Fruit fly (Drosophila melanogaster) whole organism, embryonic: ENCODE measurements around the gene CG42841.

ENCODE experiments used
- ATbp ChIP-seq: fragments of 200-800 bp; sonication (Bioruptor generic); optimal IDR thresholded peaks from 2 replicates; lab custom pipeline; 2017; ENCODE audit warnings: missing biosample characterization, mild to moderate bottlenecking, missing genetic modification characterization, missing genetic modification reagents
- Asciz ChIP-seq: fragments of 200-800 bp; sonication (Bioruptor generic); optimal IDR thresholded peaks from 2 replicates; lab custom pipeline; 2017; ENCODE audit warnings: missing biosample characterization, mild to moderate bottlenecking, missing genetic modification characterization, missing genetic modification reagents
- Bdp1 ChIP-seq: fragments of 200-800 bp; sonication (Bioruptor generic); optimal IDR thresholded peaks from 3 replicates; lab custom pipeline; 2016; ENCODE audit warnings: missing biosample characterization, missing genetic modification characterization
- Blimp-1 ChIP-seq: fragments of 200-800 bp; sonication (Bioruptor generic); optimal IDR thresholded peaks from 3 replicates; lab custom pipeline; 2018; ENCODE audit warnings: missing biosample characterization, missing genetic modification characterization, mild to moderate bottlenecking, moderate library complexity, missing genetic modification reagents
- CG10321 ChIP-seq: fragments of 200-800 bp; sonication (Bioruptor generic); IDR thresholded peaks from 2 replicates; pipeline ENCODE4 v1.3.6; 2022; ENCODE audit warnings: missing biosample characterization, missing genetic modification characterization
- CG10543 ChIP-seq: fragments of 200-800 bp; sonication (Bioruptor generic); optimal IDR thresholded peaks from 3 replicates; lab custom pipeline; 2017; ENCODE audit warnings: missing biosample characterization, mild to moderate bottlenecking, missing genetic modification characterization, moderate library complexity
- CG12071 ChIP-seq: fragments of 200-800 bp; sonication (Bioruptor generic); optimal IDR thresholded peaks from 3 replicates; lab custom pipeline; 2018; ENCODE audit warnings: missing biosample characterization, mild to moderate bottlenecking, missing genetic modification characterization
- CG12219 ChIP-seq: fragments of 200-800 bp; sonication (Bioruptor generic); optimal IDR thresholded peaks from 3 replicates; lab custom pipeline; 2018; ENCODE audit warnings: missing biosample characterization, mild to moderate bottlenecking, missing genetic modification characterization
- CG12299 ChIP-seq: fragments of 200-800 bp; sonication (Bioruptor generic); optimal IDR thresholded peaks from 2 replicates; lab custom pipeline; 2018; ENCODE audit warnings: missing biosample characterization, mild to moderate bottlenecking, missing genetic modification characterization
- CG15479 ChIP-seq: fragments of 200-800 bp; sonication (Bioruptor generic); optimal IDR thresholded peaks from 3 replicates; lab custom pipeline; 2019; ENCODE audit warnings: missing biosample characterization, mild to moderate bottlenecking, missing genetic modification characterization, moderate library complexity
- CG16863 ChIP-seq: fragments of 200-800 bp; sonication (Bioruptor generic); optimal IDR thresholded peaks from 3 replicates; lab custom pipeline; 2016; ENCODE audit warnings: missing biosample characterization, missing genetic modification characterization
- CG17912 ChIP-seq: fragments of 200-800 bp; sonication (Bioruptor generic); optimal IDR thresholded peaks from 2 replicates; lab custom pipeline; 2018; ENCODE audit warnings: missing biosample characterization, mild to moderate bottlenecking, missing genetic modification characterization
- CG2116 ChIP-seq: fragments of 200-800 bp; sonication (Bioruptor generic); optimal IDR thresholded peaks from 3 replicates; lab custom pipeline; 2018; ENCODE audit warnings: missing biosample characterization, mild to moderate bottlenecking, missing genetic modification characterization
- CG32772 ChIP-seq: fragments of 200-800 bp; sonication (Bioruptor generic); IDR thresholded peaks from 2 replicates; pipeline ENCODE4 v1.3.6; 2022; ENCODE audit warnings: missing biosample characterization, missing genetic modification characterization
- CG4328 ChIP-seq: fragments of 200-800 bp; sonication (Bioruptor generic); optimal IDR thresholded peaks from 3 replicates; lab custom pipeline; 2017; ENCODE audit warnings: missing biosample characterization, missing genetic modification reagents, missing genetic modification characterization
- CG6654 ChIP-seq: fragments of 200-800 bp; sonication (Bioruptor generic); optimal IDR thresholded peaks from 2 replicates; lab custom pipeline; 2017; ENCODE audit warnings: missing biosample characterization, mild to moderate bottlenecking, missing genetic modification characterization
- CG6791 ChIP-seq: fragments of 200-800 bp; sonication (Bioruptor generic); IDR thresholded peaks from 3 replicates; pipeline ENCODE4 v1.3.6; 2022; ENCODE audit warnings: missing biosample characterization, missing genetic modification characterization; ENCODE audit not compliant: partially characterized antibody
- CG6813 ChIP-seq: fragments of 200-800 bp; sonication (Bioruptor generic); optimal IDR thresholded peaks from 2 replicates; lab custom pipeline; 2017; ENCODE audit warnings: missing biosample characterization, missing genetic modification characterization, mild to moderate bottlenecking, moderate library complexity, missing genetic modification reagents
- CG7271 ChIP-seq: fragments of 200-800 bp; sonication (Bioruptor generic); optimal IDR thresholded peaks from 2 replicates; lab custom pipeline; 2018; ENCODE audit warnings: missing biosample characterization, mild to moderate bottlenecking, missing genetic modification characterization, moderate library complexity
- CG7839 ChIP-seq: fragments of 200-800 bp; sonication (Bioruptor generic); optimal IDR thresholded peaks from 3 replicates; lab custom pipeline; 2018; ENCODE audit warnings: missing biosample characterization, mild to moderate bottlenecking, missing genetic modification characterization, moderate library complexity
- CG9437 ChIP-seq: fragments of 200-800 bp; sonication (Bioruptor generic); optimal IDR thresholded peaks from 2 replicates; lab custom pipeline; 2018; ENCODE audit warnings: missing biosample characterization, mild to moderate bottlenecking, missing genetic modification characterization
- CTCF ChIP-seq: fragments of 200-800 bp; sonication (Bioruptor generic); optimal IDR thresholded peaks from 2 replicates; lab custom pipeline; 2017; ENCODE audit warnings: missing biosample characterization, mild to moderate bottlenecking, missing genetic modification characterization, moderate library complexity
- CrebB ChIP-seq: fragments of 200-800 bp; sonication (Bioruptor generic); optimal IDR thresholded peaks from 3 replicates; lab custom pipeline; 2018; ENCODE audit warnings: missing biosample characterization, mild to moderate bottlenecking, missing genetic modification characterization
- GATAe ChIP-seq: fragments of 200-800 bp; sonication (Bioruptor generic); conservative IDR thresholded peaks from 2 replicates; pipeline ENCODE4 v1.3.6; 2022; ENCODE audit warnings: missing biosample characterization, missing genetic modification characterization
- H15 ChIP-seq: fragments of 200-800 bp; sonication (Bioruptor generic); IDR thresholded peaks from 3 replicates; pipeline ENCODE4 v1.3.6; 2022; ENCODE audit warnings: missing biosample characterization, missing genetic modification characterization
- Hmr ChIP-seq: fragments of 200-800 bp; sonication (Bioruptor generic); optimal IDR thresholded peaks from 3 replicates; lab custom pipeline; 2017; ENCODE audit warnings: mild to moderate bottlenecking, missing biosample characterization, missing genetic modification reagents, missing genetic modification characterization
- Med ChIP-seq: fragments of 200-800 bp; sonication (Bioruptor generic); peaks from one replicate; lab custom pipeline; 2016; ENCODE audit warnings: missing biosample characterization, missing genetic modification characterization, mild to moderate bottlenecking, inconsistent platforms, moderate library complexity
- NFAT ChIP-seq: fragments of 200-800 bp; sonication (Bioruptor generic); IDR thresholded peaks from 2 replicates; pipeline ENCODE4 v1.3.6; 2022; ENCODE audit warnings: missing biosample characterization, missing genetic modification characterization
- Nf-YA ChIP-seq: fragments of 200-800 bp; sonication (Bioruptor generic); IDR thresholded peaks from 2 replicates; pipeline ENCODE4 v1.3.6; 2022; ENCODE audit warnings: missing biosample characterization, missing genetic modification characterization
- PHDP ChIP-seq: fragments of 200-800 bp; sonication (Bioruptor generic); optimal IDR thresholded peaks from 3 replicates; lab custom pipeline; 2018; ENCODE audit warnings: missing biosample characterization, mild to moderate bottlenecking, missing genetic modification characterization, moderate library complexity
- Sox102F ChIP-seq: fragments of 200-800 bp; sonication (Bioruptor generic); optimal IDR thresholded peaks from 2 replicates; lab custom pipeline; 2018; ENCODE audit warnings: missing biosample characterization, mild to moderate bottlenecking, missing genetic modification characterization, moderate library complexity
- cad ChIP-seq: fragments of >200 bp; optimal IDR thresholded peaks from 2 replicates; lab custom pipeline; 2017; ENCODE audit warnings: missing biosample characterization, missing genetic modification characterization
- dmrt99B ChIP-seq: fragments of 200-800 bp; sonication (Bioruptor generic); optimal IDR thresholded peaks from 2 replicates; lab custom pipeline; 2018; ENCODE audit warnings: missing biosample characterization, mild to moderate bottlenecking, missing genetic modification characterization, moderate library complexity
- esg ChIP-seq: fragments of 200-800 bp; sonication (Bioruptor generic); conservative IDR thresholded peaks from 2 replicates; pipeline ENCODE4 v1.3.6; 2022; ENCODE audit warnings: missing biosample characterization, missing genetic modification characterization
- ewg ChIP-seq: fragments of 200-800 bp; sonication (Bioruptor generic); optimal IDR thresholded peaks from 3 replicates; lab custom pipeline; 2017; ENCODE audit warnings: mild to moderate bottlenecking, missing biosample characterization, missing genetic modification reagents, missing genetic modification characterization
- fd64A ChIP-seq: fragments of 200-800 bp; sonication (Bioruptor generic); optimal IDR thresholded peaks from 3 replicates; lab custom pipeline; 2018; ENCODE audit warnings: missing biosample characterization, mild to moderate bottlenecking, missing genetic modification characterization
- gem ChIP-seq: fragments of 200-800 bp; sonication (Bioruptor generic); optimal IDR thresholded peaks from 2 replicates; lab custom pipeline; 2019; ENCODE audit warnings: missing biosample characterization, mild to moderate bottlenecking, missing genetic modification characterization, moderate library complexity
- ind ChIP-seq: fragments of 200-800 bp; sonication (Bioruptor generic); optimal IDR thresholded peaks from 3 replicates; lab custom pipeline; 2016; ENCODE audit warnings: missing biosample characterization, missing genetic modification characterization
- onecut ChIP-seq: fragments of 200-800 bp; sonication (Bioruptor generic); IDR thresholded peaks from 2 replicates; pipeline ENCODE4 v1.3.6; 2022; ENCODE audit warnings: missing biosample characterization, missing genetic modification characterization
- pfk ChIP-seq: fragments of 200-800 bp; sonication (Bioruptor generic); optimal IDR thresholded peaks from 2 replicates; lab custom pipeline; 2018; ENCODE audit warnings: missing biosample characterization, mild to moderate bottlenecking, missing genetic modification characterization, moderate library complexity
- phol ChIP-seq: fragments of 200-800 bp; sonication (Bioruptor generic); optimal IDR thresholded peaks from 3 replicates; lab custom pipeline; 2018; ENCODE audit warnings: missing biosample characterization, mild to moderate bottlenecking, missing genetic modification characterization, moderate library complexity
- prd ChIP-seq, 3 experiments: fragments of >200 bp in 2 of 3; fragments of 200-800 bp in 1 of 3; sonication (Bioruptor generic) in 1 of 3; optimal IDR thresholded peaks in 2 of 3; IDR thresholded peaks in 1 of 3; 2 replicates in 2 of 3; 3 replicates in 1 of 3; pipeline versions ENCODE4 v1.3.6 to Lab custom; 2017 to 2022; ENCODE audit warnings: missing biosample characterization in 1 of 3, missing genetic modification characterization in 1 of 3
- row ChIP-seq: fragments of 200-800 bp; sonication (Bioruptor generic); IDR thresholded peaks from 3 replicates; pipeline ENCODE4 v1.3.6; 2022; ENCODE audit warnings: missing biosample characterization, missing genetic modification characterization
- sc ChIP-seq, 3 experiments: fragments of >200 bp in 2 of 3; fragments of 200-800 bp in 1 of 3; sonication (Bioruptor generic) in 1 of 3; optimal IDR thresholded peaks; 2 replicates in 2 of 3; 3 replicates in 1 of 3; lab custom pipeline; 2017; ENCODE audit warnings: mild to moderate bottlenecking in 1 of 3, missing biosample characterization in 1 of 3, missing genetic modification characterization in 1 of 3, missing genetic modification reagents in 1 of 3
- sd ChIP-seq: fragments of 200-800 bp; sonication (Bioruptor generic); optimal IDR thresholded peaks from 3 replicates; lab custom pipeline; 2018; ENCODE audit warnings: missing biosample characterization, mild to moderate bottlenecking, missing genetic modification characterization, moderate library complexity
- sens ChIP-seq: fragments of 200-800 bp; sonication (Bioruptor generic); peaks from one replicate; lab custom pipeline; 2016; ENCODE audit warnings: missing biosample characterization, missing genetic modification characterization
- sens-2 ChIP-seq: fragments of 200-800 bp; sonication (Bioruptor generic); IDR thresholded peaks from 2 replicates; pipeline ENCODE4 v1.3.6; 2022; ENCODE audit warnings: missing biosample characterization, missing genetic modification characterization
- unpg ChIP-seq: fragments of 200-800 bp; sonication (Bioruptor generic); optimal IDR thresholded peaks from 3 replicates; lab custom pipeline; 2018; ENCODE audit warnings: missing biosample characterization, mild to moderate bottlenecking, missing genetic modification characterization, moderate library complexity
- wek ChIP-seq: fragments of 200-800 bp; sonication (Bioruptor generic); optimal IDR thresholded peaks from 3 replicates; lab custom pipeline; 2018; ENCODE audit warnings: missing biosample characterization, mild to moderate bottlenecking, missing genetic modification characterization, moderate library complexity
- zen2 ChIP-seq: fragments of 200-800 bp; sonication (Bioruptor generic); IDR thresholded peaks from 3 replicates; pipeline ENCODE4 v1.3.6; 2022; ENCODE audit warnings: missing biosample characterization, missing genetic modification characterization; ENCODE audit not compliant: partially characterized antibody

CG42841 gene

dm6 chr3L:2004732-2005131 lies 719 bp downstream of the CG42841 start (continued):
- TF ChIP-seq CG7271 (tag; lab: Kevin White, UChicago) (no peak), unpg (GFP tag; lab: Kevin White, UChicago) (no peak), Hmr (GFP tag; lab: Kevin White, UChicago) (peak; percentile 21), CG15479 (GFP tag; lab: Kevin White, UChicago) (no peak), CrebB (tag; lab: Kevin White, UChicago) (no peak), NFAT (no peak), Asciz (GFP tag; lab: Kevin White, UChicago) (peak; percentile 42), CG6791 (GFP tag; lab: Robert Waterston, UW) (no peak), wek (peak; percentile 6), GATAe (GFP tag; lab: Robert Waterston, UW) (no peak), fd64A (peak; percentile 21), row (GFP tag; lab: Robert Waterston, UW) (no peak), Blimp-1 (peak; percentile 37), CG16863 (GFP tag; lab: Kevin White, UChicago) (peak; percentile 22), ATbp (GFP tag; lab: Kevin White, UChicago) (peak; percentile 61), sens-2 (GFP tag; lab: Robert Waterston, UW) (no peak), gem (tag; lab: Kevin White, UChicago) (peak; percentile 32), zen2 (GFP tag; lab: Robert Waterston, UW) (no peak), phol (no peak), onecut (GFP tag; lab: Robert Waterston, UW) (0 out of 2 replicates have a peak, but pooled peaks have one; percentile 15), sens (peak; percentile 18), CG7839 (tag; lab: Kevin White, UChicago) (peak; percentile 8), Nf-YA (GFP tag; lab: Robert Waterston, UW) (no peak), Med (GFP tag; lab: Kevin White, UChicago) (peak; percentile 83), dmrt99B (tag; lab: Kevin White, UChicago) (peak; percentile 40), CG9437 (GFP tag; lab: Kevin White, UChicago) (no peak), CG2116 (GFP tag; lab: Kevin White, UChicago) (no peak), pfk (GFP tag; lab: Kevin White, UChicago) (no peak), sd (tag; lab: Kevin White, UChicago) (peak; percentile 1), Sox102F (GFP tag; lab: Kevin White, UChicago) (peak; percentile 27), CTCF (GFP tag; lab: Kevin White, UChicago) (no peak), CG6654 (GFP tag; lab: Kevin White, UChicago) (no peak), H15 (GFP tag; lab: Robert Waterston, UW) (no peak), CG12299 (tag; lab: Kevin White, UChicago) (no peak), CG10321 (GFP tag; lab: Robert Waterston, UW) (no peak), CG12219 (GFP tag; lab: Kevin White, UChicago) (peak; percentile 15), esg (GFP tag; lab: Robert Waterston, UW) (no peak), CG12071 (peak; percentile 21), CG17912 (GFP tag; lab: Kevin White, UChicago) (no peak), Bdp1 (GFP tag; lab: Kevin White, UChicago) (no peak), sc (optimal IDR thresholded peaks at IDR 0.05; lab: Kevin White, UChicago) (no peak), sc (GFP tag; optimal IDR thresholded peaks at IDR 0.05; lab: Kevin White, UChicago) (no peak), ind (GFP tag; lab: Kevin White, UChicago) (no peak), CG6813 (GFP tag; lab: Kevin White, UChicago) (peak; percentile 29), cad (no peak), CG4328 (GFP tag; lab: Kevin White, UChicago) (peak; percentile 17), ewg (GFP tag; lab: Kevin White, UChicago) (peak; percentile 1), CG32772 (no peak), prd (optimal IDR thresholded peaks at IDR 0.05; lab: Kevin White, UChicago) (no peak), prd (GFP tag; IDR thresholded peaks at IDR 0.05; lab: Robert Waterston, UW) (no peak), PHDP (tag; lab: Kevin White, UChicago) (peak; percentile 28), CG10543 (GFP tag; lab: Kevin White, UChicago) (peak; percentile 2)
